Worm (Caenorhabditis elegans) whole organism, mixed stage, embryonic: ENCODE data around the gene C39H7.4.

Experiments
- bed-3 ChIP-seq: fragments of 200-800 bp; sonication (Bioruptor generic); optimal IDR thresholded peaks from 3 replicates; lab custom pipeline; 2018; ENCODE audit warnings: mild to moderate bottlenecking, missing genetic modification characterization, moderate library complexity, missing compliant biosample characterization
- ceh-43 ChIP-seq: fragments of 200-800 bp; sonication (Bioruptor generic); optimal IDR thresholded peaks from 2 replicates; lab custom pipeline; 2018; ENCODE audit warnings: mild to moderate bottlenecking, missing genetic modification characterization, moderate library complexity, missing compliant biosample characterization
- ces-1 ChIP-seq: fragments of 150-350 bp; optimal IDR thresholded peaks from 2 replicates; lab custom pipeline; 2014; ENCODE audit warnings: missing biosample characterization, missing genetic modification reagents, missing genetic modification characterization
- cnd-1 ChIP-seq: fragments of 200-800 bp; sonication (Bioruptor generic); optimal IDR thresholded peaks from 2 replicates; lab custom pipeline; 2018; ENCODE audit warnings: mild to moderate bottlenecking, missing genetic modification characterization, missing compliant biosample characterization
- drap-1 ChIP-seq: fragments of 200-800 bp; sonication (Bioruptor generic); optimal IDR thresholded peaks from 3 replicates; lab custom pipeline; 2018; ENCODE audit warnings: mild to moderate bottlenecking, missing genetic modification characterization, missing compliant biosample characterization
- elt-1 ChIP-seq: sonication (generic microtip); optimal IDR thresholded peaks from 2 replicates; lab custom pipeline; 2017; ENCODE audit warnings: missing genetic modification characterization, mild to moderate bottlenecking, missing compliant biosample characterization, antibody characterized with exemption, moderate library complexity, borderline replicate concordance; ENCODE audit not compliant: insufficient read depth
- elt-3 ChIP-seq: fragments of 150-350 bp; optimal IDR thresholded peaks from 2 replicates; lab custom pipeline; 2014; ENCODE audit warnings: missing biosample characterization, missing genetic modification characterization
- flh-1 ChIP-seq: fragments of 200-800 bp; sonication (Bioruptor generic); optimal IDR thresholded peaks from 2 replicates; lab custom pipeline; 2018; ENCODE audit warnings: mild to moderate bottlenecking, missing genetic modification characterization, moderate library complexity, missing compliant biosample characterization
- ham-2 ChIP-seq: fragments of 200-800 bp; sonication (Bioruptor generic); optimal IDR thresholded peaks from 2 replicates; lab custom pipeline; 2018; ENCODE audit warnings: mild to moderate bottlenecking, missing genetic modification characterization, missing compliant biosample characterization
- lin-13 ChIP-seq: fragments of 150-350 bp; optimal IDR thresholded peaks from 2 replicates; lab custom pipeline; 2014; ENCODE audit warnings: missing biosample characterization, missing genetic modification characterization
- lin-32 ChIP-seq: fragments of 200-800 bp; sonication (Bioruptor generic); optimal IDR thresholded peaks from 2 replicates; lab custom pipeline; 2018; ENCODE audit warnings: mild to moderate bottlenecking, missing genetic modification characterization, missing compliant biosample characterization
- mab-5 ChIP-seq: fragments of 150-350 bp; optimal IDR thresholded peaks from 2 replicates; lab custom pipeline; 2014; ENCODE audit warnings: missing biosample characterization, missing genetic modification characterization
- mep-1 ChIP-seq: fragments of 150-350 bp; optimal IDR thresholded peaks from 2 replicates; lab custom pipeline; 2017; ENCODE audit warnings: missing biosample characterization, missing genetic modification reagents, missing genetic modification characterization, inconsistent platforms
- mls-2 ChIP-seq: sonication (generic microtip); optimal IDR thresholded peaks from 2 replicates; lab custom pipeline; 2016; ENCODE audit warnings: mild to moderate bottlenecking, missing genetic modification characterization, moderate library complexity, missing compliant biosample characterization
- nhr-12 ChIP-seq: fragments of 150-350 bp; optimal IDR thresholded peaks from 2 replicates; lab custom pipeline; 2014; ENCODE audit warnings: missing biosample characterization, missing genetic modification characterization
- nhr-2 ChIP-seq: fragments of 150-350 bp; optimal IDR thresholded peaks from 2 replicates; lab custom pipeline; 2014; ENCODE audit warnings: missing biosample characterization, missing genetic modification characterization
- nhr-28 ChIP-seq: fragments of 150-350 bp; optimal IDR thresholded peaks from 2 replicates; lab custom pipeline; 2014; ENCODE audit warnings: missing biosample characterization, missing genetic modification characterization
- nhr-76 ChIP-seq: sonication (generic microtip); optimal IDR thresholded peaks from 2 replicates; lab custom pipeline; 2017; ENCODE audit warnings: missing biosample characterization, missing genetic modification characterization
- pha-4 ChIP-seq: fragments of 150-350 bp; optimal IDR thresholded peaks from 2 replicates; lab custom pipeline; 2018; ENCODE audit warnings: missing biosample characterization, missing genetic modification reagents, missing genetic modification characterization
- sem-2 ChIP-seq: fragments of 200-800 bp; sonication (Bioruptor generic); optimal IDR thresholded peaks from 2 replicates; lab custom pipeline; 2018; ENCODE audit warnings: mild to moderate bottlenecking, missing genetic modification characterization, missing compliant biosample characterization
- sptf-1 ChIP-seq: sonication (generic microtip); optimal IDR thresholded peaks from 2 replicates; lab custom pipeline; 2017; ENCODE audit warnings: mild to moderate bottlenecking, missing genetic modification characterization, moderate library complexity, missing compliant biosample characterization
- tbx-8 ChIP-seq: fragments of 200-800 bp; sonication (Bioruptor generic); optimal IDR thresholded peaks from 2 replicates; lab custom pipeline; 2018; ENCODE audit warnings: mild to moderate bottlenecking, missing genetic modification characterization, moderate library complexity, missing compliant biosample characterization
- unc-120 ChIP-seq: sonication (generic microtip); optimal IDR thresholded peaks from 2 replicates; lab custom pipeline; 2017; ENCODE audit warnings: missing genetic modification characterization, missing compliant biosample characterization; ENCODE audit not compliant: poor library complexity, severe bottlenecking
- unc-39 ChIP-seq: fragments of 150-350 bp; optimal IDR thresholded peaks from 2 replicates; lab custom pipeline; 2014; ENCODE audit warnings: missing biosample characterization, missing genetic modification characterization
- ztf-11 ChIP-seq: fragments of 150-350 bp; optimal IDR thresholded peaks from 2 replicates; lab custom pipeline; 2014; ENCODE audit warnings: missing biosample characterization, missing genetic modification characterization

The C39H7.4 gene

DNA sequence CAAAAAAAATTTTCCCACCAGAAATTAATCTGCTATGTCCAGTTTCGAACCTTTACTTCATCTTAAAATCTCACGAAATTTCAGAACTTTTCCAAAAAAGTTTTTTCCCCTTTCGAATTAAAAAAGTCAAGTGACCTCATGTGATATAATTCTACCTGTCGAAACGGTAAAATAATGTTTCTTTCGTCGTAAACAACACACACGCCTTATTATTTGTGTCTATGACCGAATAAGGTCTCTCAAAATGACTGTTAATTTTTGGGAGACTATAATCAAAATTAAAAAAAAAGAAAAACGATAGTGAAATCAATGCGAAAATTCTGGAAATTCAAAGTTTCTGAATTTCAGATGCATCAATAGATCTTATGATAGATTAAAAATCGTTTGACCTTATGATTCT lies 31.2 kb downstream of the C39H7.4 start:
- no peak for TF ChIP-seq nhr-2 (tag; lab: Kevin White, UChicago)
- TF ChIP-seq mab-5 (tag; lab: Kevin White, UChicago), result no peak
- TF ChIP-seq pha-4 (tag; lab: Kevin White, UChicago), result no peak
- no peak for TF ChIP-seq lin-32 (GFP tag; lab: Kevin White, UChicago)
- TF ChIP-seq ces-1 (GFP tag; lab: Kevin White, UChicago), result no peak

DNA sequence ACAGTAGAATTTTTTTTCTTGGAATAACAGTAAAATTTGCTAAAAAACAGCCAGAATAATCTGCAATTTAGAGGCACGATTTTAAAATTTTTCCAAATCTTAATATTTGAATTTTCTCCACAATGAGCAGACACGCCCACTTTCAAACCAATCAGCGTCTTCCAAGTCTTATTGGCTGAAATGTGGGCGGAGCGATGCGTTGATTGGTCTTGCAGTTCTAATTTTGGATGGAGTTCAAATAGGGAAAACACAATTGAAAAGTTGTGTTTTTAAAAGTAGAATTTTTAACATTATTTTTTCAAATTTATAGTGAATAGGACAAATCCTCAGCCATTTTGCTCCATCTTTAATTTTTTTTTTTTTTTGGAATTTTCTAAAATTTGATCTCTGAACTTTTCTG lies 31.6 kb downstream of the C39H7.4 start:
- no peak for TF ChIP-seq unc-39 (tag; lab: Kevin White, UChicago)

DNA sequence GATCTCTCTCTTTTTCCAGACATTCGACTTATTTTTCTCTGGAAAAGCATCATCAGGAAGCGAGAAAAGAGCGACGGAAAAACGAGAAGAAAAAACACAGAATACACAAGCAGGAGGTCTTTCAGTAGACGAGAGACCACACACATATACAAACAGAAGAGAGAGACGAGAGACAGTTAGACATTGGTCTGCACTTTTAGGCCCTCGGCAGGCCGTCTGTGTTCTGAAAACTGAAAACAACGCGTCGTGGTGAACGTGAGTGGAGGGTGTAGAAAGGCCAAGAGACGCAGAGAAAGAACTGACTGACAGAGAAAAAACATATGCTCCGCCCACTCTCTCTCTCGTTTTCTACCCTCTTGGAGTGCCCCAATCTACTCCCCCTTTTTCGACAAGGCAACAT lies 32.1 kb downstream of the C39H7.4 start:
- no peak for TF ChIP-seq tbx-8 (GFP tag; lab: Kevin White, UChicago)
- TF ChIP-seq bed-3 (GFP tag; lab: Kevin White, UChicago), result no peak
- no peak for TF ChIP-seq unc-39 (tag; lab: Kevin White, UChicago)
- no peak for TF ChIP-seq mls-2 (tag; lab: Kevin White, UChicago)
- TF ChIP-seq mep-1 (tag; lab: Kevin White, UChicago), result no peak
- TF ChIP-seq nhr-28 (tag; lab: Kevin White, UChicago), result no peak

DNA sequence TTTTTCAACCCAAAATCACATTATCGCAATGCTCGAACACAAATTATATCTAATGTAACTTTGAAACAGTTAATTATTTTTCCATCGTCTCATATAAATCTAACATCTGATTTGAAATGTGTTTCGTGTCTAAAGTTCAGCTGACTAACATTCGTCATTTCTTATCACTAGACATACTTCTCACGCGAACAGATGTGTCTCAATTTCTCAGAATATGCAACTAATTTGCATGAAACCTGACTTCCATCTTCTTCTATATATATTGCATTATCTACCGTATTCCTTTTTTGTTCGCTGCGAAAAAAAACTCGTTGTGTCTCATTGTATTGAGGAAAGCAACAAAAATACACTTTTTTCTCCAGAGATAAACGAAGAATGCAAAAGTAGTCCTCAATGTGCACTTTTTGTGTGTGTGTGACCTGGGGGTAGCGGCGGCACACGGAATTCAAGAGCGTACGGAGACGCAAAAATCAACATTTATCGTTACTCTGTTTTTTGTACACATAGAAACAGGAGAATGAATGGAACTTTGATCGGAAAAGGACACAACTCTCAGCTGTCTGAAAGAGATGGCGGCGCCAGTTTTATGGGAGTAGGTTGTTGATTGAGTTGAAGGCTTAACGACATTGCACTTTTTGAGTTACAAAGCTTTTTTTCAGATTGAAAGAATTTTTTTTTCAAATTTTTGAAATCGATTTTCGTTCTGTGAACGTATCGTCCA lies 33.7 kb downstream of the C39H7.4 start:
- TF ChIP-seq ztf-11 (tag; lab: Kevin White, UChicago), result no peak
- TF ChIP-seq ces-1 (GFP tag; lab: Kevin White, UChicago), result no peak

DNA sequence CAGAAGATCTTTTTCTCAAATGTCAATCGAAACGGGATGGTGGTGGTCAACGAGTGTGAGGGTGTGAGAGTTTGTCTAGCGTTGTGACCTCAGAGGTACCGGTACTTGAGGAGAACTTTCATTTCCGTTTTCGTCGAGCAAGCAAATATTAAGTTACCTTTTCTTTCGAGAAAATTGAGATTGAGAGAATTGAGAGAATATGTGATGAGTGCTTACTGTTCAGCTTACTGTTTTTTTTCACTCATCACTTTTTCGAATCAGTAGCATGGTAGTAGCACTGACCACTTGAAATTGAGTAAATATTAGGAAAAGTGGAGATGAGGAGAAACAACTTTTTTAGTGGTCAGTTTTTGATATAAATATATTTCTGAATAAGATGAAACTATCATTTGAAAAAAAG lies 40.4 kb downstream of the C39H7.4 start, which contains the start of gene T12E12.6:
T12E12.6 (minus strand) TSS at position 101 of the 400 bp plus-strand sequence.
- no peak for TF ChIP-seq mls-2 (tag; lab: Kevin White, UChicago)

DNA sequence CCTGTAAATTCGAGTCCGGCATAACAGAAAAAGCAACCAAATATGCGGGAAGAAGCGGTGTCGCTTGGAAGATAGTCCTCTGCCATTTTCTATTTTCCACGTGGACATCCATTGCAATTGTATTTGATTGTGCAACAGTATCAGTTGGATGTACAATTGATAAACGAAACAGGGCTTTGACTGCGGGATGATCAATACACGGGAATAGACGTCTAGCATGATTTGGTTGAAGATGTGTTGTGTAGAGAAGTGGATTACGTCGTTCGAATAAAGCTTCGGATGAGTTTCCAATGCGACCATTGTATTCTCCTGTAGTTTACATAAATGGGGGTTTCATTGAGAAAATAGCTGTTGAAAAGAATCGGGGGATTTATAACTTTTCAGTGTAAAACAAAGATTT lies 41.7 kb downstream of the C39H7.4 start:
- TF ChIP-seq nhr-76 (tag; lab: Kevin White, UChicago), result no peak
- TF ChIP-seq nhr-2 (tag; lab: Kevin White, UChicago), result no peak
- TF ChIP-seq lin-32 (GFP tag; lab: Kevin White, UChicago), result no peak
- TF ChIP-seq sptf-1 (tag; lab: Kevin White, UChicago), result no peak
- TF ChIP-seq sem-2 (GFP tag; lab: Kevin White, UChicago), result no peak
- TF ChIP-seq cnd-1 (tag; lab: Kevin White, UChicago), result no peak
- TF ChIP-seq nhr-12 (tag; lab: Kevin White, UChicago), result no peak
- TF ChIP-seq bed-3 (GFP tag; lab: Kevin White, UChicago), result no peak
- no peak for TF ChIP-seq mab-5 (tag; lab: Kevin White, UChicago)
- no peak for TF ChIP-seq elt-3 (tag; lab: Kevin White, UChicago)

DNA sequence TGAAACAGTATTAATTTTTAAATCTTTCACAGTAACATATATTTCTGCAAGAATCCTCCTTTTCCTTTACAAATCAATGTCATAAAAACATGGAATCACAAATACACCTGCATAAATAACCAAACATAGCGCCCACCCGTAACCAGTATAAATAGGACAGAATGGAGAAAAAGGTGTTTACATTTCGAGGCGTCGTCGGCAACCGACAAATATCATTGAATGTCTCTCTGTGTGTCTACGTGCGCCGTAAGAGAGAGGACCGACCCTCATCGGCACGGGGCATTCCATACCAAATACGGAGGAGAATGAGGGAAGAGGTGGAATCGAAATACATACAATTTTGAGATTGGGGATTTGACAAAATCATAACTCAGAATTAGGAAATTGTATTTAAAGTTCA lies 49.3 kb downstream of the C39H7.4 start:
- TF ChIP-seq drap-1 (GFP tag; lab: Kevin White, UChicago) (no peak), pha-4 (tag; lab: Kevin White, UChicago) (peak; percentile 78)

DNA sequence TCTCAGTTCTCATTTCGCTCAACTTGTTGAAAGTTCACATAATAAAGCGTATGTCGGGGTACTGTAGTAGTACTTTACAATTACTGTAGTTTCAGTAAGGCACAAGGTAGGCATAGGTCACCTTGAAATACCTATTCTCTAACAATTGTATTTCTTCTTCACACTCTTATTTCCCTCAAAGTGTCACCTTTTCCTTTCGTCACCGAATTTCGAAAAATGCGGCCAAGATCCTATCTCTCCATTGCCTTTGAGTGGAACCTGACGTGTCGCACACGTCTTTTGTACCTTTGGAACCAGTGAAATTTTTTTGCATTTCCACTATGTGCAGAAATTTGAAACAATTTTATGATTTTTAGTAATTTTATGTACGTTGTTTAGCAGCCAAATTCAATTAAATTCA lies 50.1 kb downstream of the C39H7.4 start:
- TF ChIP-seq ceh-43 (GFP tag; lab: Kevin White, UChicago) (no peak), lin-13 (tag; lab: Kevin White, UChicago) (no peak), mab-5 (tag; lab: Kevin White, UChicago) (no peak), nhr-28 (tag; lab: Kevin White, UChicago) (no peak), unc-39 (tag; lab: Kevin White, UChicago) (no peak), ztf-11 (tag; lab: Kevin White, UChicago) (no peak), pha-4 (tag; lab: Kevin White, UChicago) (no peak), sptf-1 (tag; lab: Kevin White, UChicago) (no peak), ham-2 (GFP tag; lab: Kevin White, UChicago) (no peak), unc-120 (tag; lab: Kevin White, UChicago) (no peak), mls-2 (tag; lab: Kevin White, UChicago) (no peak), flh-1 (no peak), mep-1 (tag; lab: Kevin White, UChicago) (no peak), nhr-76 (tag; lab: Kevin White, UChicago) (no peak), elt-1 (tag; lab: Kevin White, UChicago) (no peak), drap-1 (GFP tag; lab: Kevin White, UChicago) (no peak), nhr-12 (tag; lab: Kevin White, UChicago) (no peak)
